Worm (Caenorhabditis elegans) whole organism, L2 larva: ENCODE measurements around the gene mlt-8.
A peak's percentile ranks its signal among the peaks of the same experiment; 100 is the strongest.

ENCODE experiments used
- C34F6.9 ChIP-seq: fragments of 150-350 bp; optimal IDR thresholded peaks from 2 replicates; lab custom pipeline; 2014; ENCODE audit warnings: missing biosample characterization, missing genetic modification characterization
- F13H6.1 ChIP-seq: sonication (generic microtip); optimal IDR thresholded peaks from 2 replicates; lab custom pipeline; 2016; ENCODE audit warnings: missing genetic modification characterization, missing compliant biosample characterization
- ZK546.5 ChIP-seq: sonication (generic microtip); optimal IDR thresholded peaks from 2 replicates; lab custom pipeline; 2017; ENCODE audit warnings: missing biosample characterization, missing genetic modification characterization
- aly-2 ChIP-seq: fragments of 150-350 bp; optimal IDR thresholded peaks from 2 replicates; lab custom pipeline; 2014; ENCODE audit warnings: missing biosample characterization, missing genetic modification characterization
- ama-1 ChIP-seq: fragments of 150-350 bp; optimal IDR thresholded peaks from 2 replicates; lab custom pipeline; 2018; ENCODE audit warnings: inconsistent platforms
- blmp-1 ChIP-seq: sonication (generic microtip); optimal IDR thresholded peaks from 2 replicates; lab custom pipeline; 2017; ENCODE audit warnings: missing genetic modification characterization, mild to moderate bottlenecking, missing compliant biosample characterization, antibody characterized with exemption, moderate library complexity; ENCODE audit not compliant: insufficient read depth
- ceh-82 ChIP-seq: fragments of 150-350 bp; optimal IDR thresholded peaks from 2 replicates; lab custom pipeline; 2014; ENCODE audit warnings: missing biosample characterization, missing genetic modification characterization
- dmd-4 ChIP-seq: sonication (generic microtip); optimal IDR thresholded peaks from 2 replicates; lab custom pipeline; 2017; ENCODE audit warnings: missing biosample characterization, missing genetic modification characterization
- elt-1 ChIP-seq: fragments of 150-350 bp; optimal IDR thresholded peaks from 2 replicates; lab custom pipeline; 2014; ENCODE audit warnings: missing biosample characterization, missing genetic modification characterization
- elt-3 ChIP-seq: sonication (generic microtip); optimal IDR thresholded peaks from 2 replicates; lab custom pipeline; 2017; ENCODE audit warnings: missing biosample characterization, missing genetic modification characterization
- gmeb-1 ChIP-seq: fragments of 150-350 bp; optimal IDR thresholded peaks from 2 replicates; lab custom pipeline; 2014; ENCODE audit warnings: missing biosample characterization, missing genetic modification characterization
- lin-13 ChIP-seq: fragments of 150-350 bp; optimal IDR thresholded peaks from 2 replicates; lab custom pipeline; 2014; ENCODE audit warnings: missing biosample characterization, missing genetic modification reagents, missing genetic modification characterization
- lin-39 ChIP-seq: fragments of 150-350 bp; optimal IDR thresholded peaks from 2 replicates; lab custom pipeline; 2014; ENCODE audit warnings: missing biosample characterization, missing genetic modification reagents, missing genetic modification characterization
- lsy-2 ChIP-seq, 2 experiments: fragments of 150-350 bp in 1 of 2; sonication (generic microtip) in 1 of 2; optimal IDR thresholded peaks; 2 replicates each; lab custom pipeline; 2014 to 2017; ENCODE audit warnings: missing biosample characterization in 2 of 2, missing genetic modification characterization in 2 of 2
- mab-5 ChIP-seq: fragments of 150-350 bp; optimal IDR thresholded peaks from 2 replicates; lab custom pipeline; 2014; ENCODE audit warnings: missing biosample characterization, missing genetic modification characterization
- mdl-1 ChIP-seq, 2 experiments: fragments of 150-350 bp in 1 of 2; sonication (generic microtip) in 1 of 2; optimal IDR thresholded peaks; 2 replicates each; lab custom pipeline; 2017; ENCODE audit warnings: missing biosample characterization in 2 of 2, missing genetic modification characterization in 2 of 2
- nhr-10 ChIP-seq: sonication (generic microtip); optimal IDR thresholded peaks from 2 replicates; lab custom pipeline; 2017; ENCODE audit warnings: missing biosample characterization, missing genetic modification characterization
- nhr-11 ChIP-seq: fragments of 150-350 bp; optimal IDR thresholded peaks from 2 replicates; lab custom pipeline; 2014; ENCODE audit warnings: missing biosample characterization, missing genetic modification characterization
- nhr-12 ChIP-seq: fragments of 150-350 bp; optimal IDR thresholded peaks from 2 replicates; lab custom pipeline; 2014; ENCODE audit warnings: missing biosample characterization, missing genetic modification characterization
- nhr-129 ChIP-seq: fragments of 150-350 bp; optimal IDR thresholded peaks from 2 replicates; lab custom pipeline; 2014; ENCODE audit warnings: missing biosample characterization, missing genetic modification characterization
- nhr-21 ChIP-seq: fragments of 150-350 bp; optimal IDR thresholded peaks from 2 replicates; lab custom pipeline; 2014; ENCODE audit warnings: missing biosample characterization, missing genetic modification characterization
- nhr-6 ChIP-seq: fragments of 150-350 bp; optimal IDR thresholded peaks from 2 replicates; lab custom pipeline; 2014; ENCODE audit warnings: missing biosample characterization, missing genetic modification characterization
- peb-1 ChIP-seq: fragments of 150-350 bp; optimal IDR thresholded peaks from 2 replicates; lab custom pipeline; 2014; ENCODE audit warnings: missing biosample characterization, missing genetic modification characterization
- sem-4 ChIP-seq: fragments of 150-350 bp; optimal IDR thresholded peaks from 2 replicates; lab custom pipeline; 2014; ENCODE audit warnings: missing biosample characterization, missing genetic modification reagents, missing genetic modification characterization
- sma-3 ChIP-seq: sonication (generic microtip); optimal IDR thresholded peaks from 2 replicates; lab custom pipeline; 2016; ENCODE audit warnings: missing genetic modification reagents, missing genetic modification characterization, missing compliant biosample characterization
- sma-9 ChIP-seq, 2 experiments: fragments of 150-350 bp in 1 of 2; sonication (generic microtip) in 1 of 2; optimal IDR thresholded peaks; 2 replicates each; lab custom pipeline; 2014 to 2016; ENCODE audit warnings: missing genetic modification characterization in 2 of 2, mild to moderate bottlenecking in 1 of 2, missing biosample characterization in 1 of 2, missing compliant biosample characterization in 1 of 2, missing genetic modification reagents in 1 of 2, moderate library complexity in 1 of 2
- snpc-4 ChIP-seq: fragments of 150-350 bp; optimal IDR thresholded peaks from 2 replicates; lab custom pipeline; 2014; ENCODE audit warnings: missing biosample characterization, missing genetic modification characterization
- unc-39 ChIP-seq: fragments of 150-350 bp; optimal IDR thresholded peaks from 2 replicates; lab custom pipeline; 2014; ENCODE audit warnings: missing biosample characterization, missing genetic modification characterization
- unc-55 ChIP-seq: fragments of 150-350 bp; sonication (generic microtip); optimal IDR thresholded peaks from 3 replicates; lab custom pipeline; 2014; ENCODE audit warnings: missing biosample characterization, missing genetic modification reagents, missing genetic modification characterization
- ztf-11 ChIP-seq: sonication (generic microtip); optimal IDR thresholded peaks from 2 replicates; lab custom pipeline; 2017; ENCODE audit warnings: missing biosample characterization, missing genetic modification characterization
- ztf-4 ChIP-seq: fragments of 150-350 bp; optimal IDR thresholded peaks from 2 replicates; lab custom pipeline; 2014; ENCODE audit warnings: missing biosample characterization, missing genetic modification characterization

mlt-8 gene

ce11 chrII:581983-582382 is 10.1 kb upstream of the mlt-8 start:
- no peak for TF ChIP-seq mdl-1 (tag; optimal IDR thresholded peaks at IDR 0.05; lab: Kevin White, UChicago)
- TF ChIP-seq ztf-4, result no peak
- TF ChIP-seq ZK546.5 (tag; lab: Kevin White, UChicago), result no peak
- TF ChIP-seq lin-13 (GFP tag; lab: Kevin White, UChicago), result no peak
- TF ChIP-seq C34F6.9 (tag; lab: Kevin White, UChicago), result no peak
- TF ChIP-seq sem-4 (tag; lab: Kevin White, UChicago), result no peak
- TF ChIP-seq lin-39 (tag; lab: Kevin White, UChicago), result no peak
- TF ChIP-seq dmd-4 (tag; lab: Kevin White, UChicago), result no peak
- TF ChIP-seq aly-2, result no peak
- TF ChIP-seq sma-3, result no peak
- TF ChIP-seq sma-9 (GFP tag; optimal IDR thresholded peaks at IDR 0.05; lab: Kevin White, UChicago), result no peak
- TF ChIP-seq sma-9 (tag; optimal IDR thresholded peaks at IDR 0.05; lab: Kevin White, UChicago), result no peak
- TF ChIP-seq elt-1 (tag; lab: Kevin White, UChicago), result no peak
- no peak for TF ChIP-seq snpc-4 (tag; lab: Kevin White, UChicago)
- no peak for TF ChIP-seq gmeb-1
- TF ChIP-seq nhr-6 (tag; lab: Kevin White, UChicago), result no peak

DNA sequence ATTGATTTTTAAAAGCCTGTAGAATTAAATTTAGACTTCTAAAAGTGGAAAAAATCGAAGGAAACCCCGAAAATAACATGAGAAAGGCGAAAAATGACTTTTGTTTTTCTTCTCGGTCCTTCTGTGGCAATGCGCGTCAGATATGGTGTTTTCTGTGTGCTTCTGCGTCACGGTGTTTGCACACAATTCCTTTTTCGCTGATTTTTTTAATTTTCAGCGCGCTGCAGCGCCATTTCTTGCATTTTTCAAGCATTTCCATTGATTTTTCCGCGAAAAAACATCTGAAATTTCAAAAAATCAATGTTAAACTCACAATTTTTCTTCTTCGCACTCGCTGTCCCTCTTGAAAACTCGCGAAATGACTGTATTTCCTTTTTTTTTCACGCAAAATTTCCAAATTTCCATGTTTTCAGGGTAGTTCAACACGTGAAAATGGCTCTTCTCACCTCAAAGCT is 8.3 kb upstream of the mlt-8 start, which contains the start of the genes cdc-37 and W08F4.3:
TSS of gene cdc-37 (minus strand) at position 405 of the 455 bp plus-strand sequence.
TSS of gene W08F4.3 (plus strand) at position 414 of the 455 bp plus-strand sequence.
- TF ChIP-seq lsy-2 (tag; optimal IDR thresholded peaks at IDR 0.05; lab: Kevin White, UChicago) (peak in 1 of 2 experiments; percentile 10), C34F6.9 (tag; lab: Kevin White, UChicago) (peak; percentile 19), peb-1 (tag; lab: Kevin White, UChicago) (no peak), unc-55 (peak; percentile 20), nhr-129 (peak; percentile 14), gmeb-1 (peak; percentile 23), snpc-4 (tag; lab: Kevin White, UChicago) (no peak)

DNA sequence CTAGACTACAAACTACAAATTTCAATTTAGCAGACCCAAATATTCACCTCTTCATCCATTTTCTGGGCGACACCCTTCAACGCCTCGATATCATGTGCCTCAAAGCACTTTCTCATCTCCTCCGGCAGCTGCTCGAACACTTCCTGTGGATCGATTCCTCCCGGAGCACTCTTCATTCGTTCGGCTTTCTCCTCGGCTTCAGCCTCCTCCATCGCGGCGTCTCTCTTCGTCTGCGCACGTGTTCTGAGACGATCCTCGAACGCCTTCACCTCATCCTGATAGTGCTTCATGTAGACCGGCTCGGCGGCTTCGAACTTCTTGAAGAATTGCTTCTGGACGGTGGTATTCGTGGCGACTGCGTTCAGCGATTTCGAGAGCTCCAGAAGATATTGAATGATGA is 6.9 kb upstream of the mlt-8 start:
- TF ChIP-seq aly-2 (no peak), ztf-11 (tag; lab: Kevin White, UChicago) (no peak), dmd-4 (tag; lab: Kevin White, UChicago) (no peak), snpc-4 (tag; lab: Kevin White, UChicago) (no peak), nhr-12 (tag; lab: Kevin White, UChicago) (no peak), peb-1 (tag; lab: Kevin White, UChicago) (no peak)

DNA sequence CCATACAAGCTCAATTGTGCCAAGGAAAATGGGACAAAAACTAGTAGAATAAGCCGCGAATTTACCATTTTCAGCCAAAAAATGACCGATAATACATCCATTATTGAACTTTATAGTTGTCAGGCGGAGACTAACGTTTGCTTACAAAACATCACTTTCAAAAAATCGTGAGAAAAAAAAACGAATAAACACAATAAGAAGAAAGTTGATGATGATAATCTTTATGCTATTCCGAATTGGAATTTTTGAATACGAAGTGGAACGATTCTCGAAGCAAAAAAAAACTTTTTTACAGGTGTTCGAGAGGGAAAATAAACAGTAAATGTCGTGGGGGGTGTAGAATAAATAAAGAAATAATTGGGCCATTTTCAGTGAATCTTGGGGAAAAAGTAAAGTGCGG is 5.7 kb upstream of the mlt-8 start, which contains the start of gene W08F4.7:
TSS of gene W08F4.7 (minus strand) at position 101 of the 400 bp plus-strand sequence.
- TF ChIP-seq C34F6.9 (tag; lab: Kevin White, UChicago) (no peak), sem-4 (tag; lab: Kevin White, UChicago) (no peak), nhr-11 (tag; lab: Kevin White, UChicago) (no peak), ztf-11 (tag; lab: Kevin White, UChicago) (no peak), peb-1 (tag; lab: Kevin White, UChicago) (no peak), dmd-4 (tag; lab: Kevin White, UChicago) (no peak), elt-3 (no peak), unc-39 (no peak), ama-1 (lab: Kevin White, UChicago) (no peak), mab-5 (no peak), sma-3 (no peak), aly-2 (no peak), lin-39 (tag; lab: Kevin White, UChicago) (no peak), gmeb-1 (no peak), nhr-10 (tag; lab: Kevin White, UChicago) (no peak), mdl-1 (tag; optimal IDR thresholded peaks at IDR 0.05; lab: Kevin White, UChicago) (no peak), sma-9 (GFP tag; optimal IDR thresholded peaks at IDR 0.05; lab: Kevin White, UChicago) (no peak), sma-9 (tag; optimal IDR thresholded peaks at IDR 0.05; lab: Kevin White, UChicago) (no peak), nhr-21 (tag; lab: Kevin White, UChicago) (no peak), blmp-1 (tag; lab: Kevin White, UChicago) (no peak), nhr-6 (tag; lab: Kevin White, UChicago) (no peak)

- TF ChIP-seq ztf-11 (tag; lab: Kevin White, UChicago), result no peak
- TF ChIP-seq nhr-11 (tag; lab: Kevin White, UChicago), result no peak
- no peak for TF ChIP-seq elt-1 (tag; lab: Kevin White, UChicago)
- no peak for TF ChIP-seq F13H6.1 (tag; lab: Kevin White, UChicago)
- no peak for TF ChIP-seq gmeb-1
- no peak for TF ChIP-seq ceh-82 (tag; lab: Kevin White, UChicago)
Observed at ce11 chrII:574064-574463, 2.2 kb upstream of the mlt-8 start.
